Worm (Caenorhabditis elegans): Measurements from ENCODE around the gene Y43C5A.3.

ce11 chrIV:10259557-10259956 is 14.3 kb upstream of the Y43C5A.3 start, which contains the start of gene F01G10.9:
- no peak for TF ChIP-seq aly-2 (tag; optimal IDR thresholded peaks at IDR 0.05)
- TF ChIP-seq fos-1 (tag; optimal IDR thresholded peaks at IDR 0.05) = no peak
- no peak for TF ChIP-seq rbr-2 (tag; optimal IDR thresholded peaks at IDR 0.05)
- no peak for TF ChIP-seq mes-2 (tag; optimal IDR thresholded peaks at IDR 0.05; ENCODE audit: poor library complexity, severe bottlenecking)
- no peak for TF ChIP-seq hlh-30 (tag; optimal IDR thresholded peaks at IDR 0.05; ENCODE audit: insufficient read depth)
- TF ChIP-seq skn-1 (tag; optimal IDR thresholded peaks at IDR 0.05) = no peak
- TF ChIP-seq Y105C5A.15 (GFP tag; IDR thresholded peaks at IDR 0.05) = no peak
- no peak for TF ChIP-seq egl-27 (tag; optimal IDR thresholded peaks at IDR 0.05)

Measured in whole organism, L4 larva.